Worm (Caenorhabditis elegans) whole organism, late embryonic: ENCODE results near the gene srsx-19.

ENCODE experiments used
- K09A11.1 ChIP-seq: sonication (generic microtip); optimal IDR thresholded peaks from 2 replicates; lab custom pipeline; 2017; ENCODE audit warnings: antibody characterized with exemption, mild to moderate bottlenecking, missing genetic modification characterization, missing compliant biosample characterization; ENCODE audit not compliant: insufficient read depth
- T23F11.4 ChIP-seq: fragments of 200-800 bp; sonication (Bioruptor generic); optimal IDR thresholded peaks from 2 replicates; lab custom pipeline; 2018; ENCODE audit warnings: mild to moderate bottlenecking, missing genetic modification characterization, missing compliant biosample characterization
- ahr-1 ChIP-seq: sonication (generic microtip); optimal IDR thresholded peaks from 2 replicates; lab custom pipeline; 2016; ENCODE audit warnings: missing genetic modification characterization, missing compliant biosample characterization
- ceh-14 ChIP-seq: sonication (generic microtip); optimal IDR thresholded peaks from 2 replicates; lab custom pipeline; 2016; ENCODE audit warnings: missing genotype, missing genetic modification characterization, missing compliant biosample characterization
- ceh-18 ChIP-seq: sonication (generic microtip); optimal IDR thresholded peaks from 2 replicates; lab custom pipeline; 2016; ENCODE audit warnings: missing genetic modification characterization, missing compliant biosample characterization
- ceh-2 ChIP-seq: sonication (generic microtip); optimal IDR thresholded peaks from 2 replicates; lab custom pipeline; 2016; ENCODE audit warnings: missing genotype, missing genetic modification characterization, missing compliant biosample characterization
- ceh-22 ChIP-seq: sonication (generic microtip); optimal IDR thresholded peaks from 2 replicates; lab custom pipeline; 2017; ENCODE audit warnings: missing biosample characterization, missing genetic modification characterization
- ceh-24 ChIP-seq: sonication (generic microtip); optimal IDR thresholded peaks from 2 replicates; lab custom pipeline; 2016; ENCODE audit warnings: mild to moderate bottlenecking, missing genetic modification characterization, missing compliant biosample characterization
- ceh-30 ChIP-seq: fragments of 150-350 bp; optimal IDR thresholded peaks from 2 replicates; lab custom pipeline; 2014; ENCODE audit warnings: missing biosample characterization, missing genetic modification characterization
- ceh-31 ChIP-seq: sonication (generic microtip); optimal IDR thresholded peaks from 2 replicates; lab custom pipeline; 2016; ENCODE audit warnings: missing genetic modification characterization, missing compliant biosample characterization
- ceh-45 ChIP-seq: fragments of 200-800 bp; sonication (Bioruptor generic); IDR thresholded peaks from 2 replicates; pipeline ENCODE4 v1.3.6; 2022; ENCODE audit warnings: missing genetic modification reagents, missing genetic modification characterization, missing compliant biosample characterization
- dmd-4 ChIP-seq: sonication (generic microtip); optimal IDR thresholded peaks from 2 replicates; lab custom pipeline; 2016; ENCODE audit warnings: borderline replicate concordance, missing genetic modification characterization, missing compliant biosample characterization
- elt-2 ChIP-seq: sonication (generic microtip); optimal IDR thresholded peaks from 2 replicates; lab custom pipeline; 2016; ENCODE audit warnings: missing genetic modification reagents, missing genetic modification characterization, missing compliant biosample characterization
- ets-4 ChIP-seq: sonication (generic microtip); optimal IDR thresholded peaks from 2 replicates; lab custom pipeline; 2016; ENCODE audit warnings: missing genetic modification characterization, missing compliant biosample characterization
- eyg-1 ChIP-seq: sonication (generic microtip); optimal IDR thresholded peaks from 2 replicates; lab custom pipeline; 2016; ENCODE audit warnings: missing genotype, missing genetic modification characterization, missing compliant biosample characterization
- fkh-10 ChIP-seq: fragments of 150-350 bp; optimal IDR thresholded peaks from 2 replicates; lab custom pipeline; 2014; ENCODE audit warnings: missing biosample characterization, missing genetic modification reagents, missing genetic modification characterization
- fkh-6 ChIP-seq: sonication (generic microtip); optimal IDR thresholded peaks from 2 replicates; lab custom pipeline; 2016; ENCODE audit warnings: missing genetic modification characterization, missing compliant biosample characterization
- gmeb-2 ChIP-seq: sonication (generic microtip); optimal IDR thresholded peaks from 2 replicates; lab custom pipeline; 2016; ENCODE audit warnings: missing genetic modification characterization, inconsistent platforms, missing compliant biosample characterization
- hlh-13 ChIP-seq: fragments of 200-800 bp; sonication (Bioruptor generic); optimal IDR thresholded peaks from 2 replicates; lab custom pipeline; 2018; ENCODE audit warnings: mild to moderate bottlenecking, missing genetic modification characterization, missing compliant biosample characterization
- hlh-15 ChIP-seq: sonication (generic microtip); optimal IDR thresholded peaks from 2 replicates; lab custom pipeline; 2016; ENCODE audit warnings: missing genetic modification characterization, missing compliant biosample characterization
- hlh-6 ChIP-seq: sonication (generic microtip); optimal IDR thresholded peaks from 2 replicates; lab custom pipeline; 2016; ENCODE audit warnings: missing genotype, missing genetic modification characterization, missing compliant biosample characterization
- nfya-1 ChIP-seq: sonication (generic microtip); optimal IDR thresholded peaks from 2 replicates; lab custom pipeline; 2017; ENCODE audit warnings: missing genetic modification characterization, mild to moderate bottlenecking, missing compliant biosample characterization, antibody characterized with exemption, moderate library complexity
- npax-4 ChIP-seq: sonication (generic microtip); optimal IDR thresholded peaks from 2 replicates; lab custom pipeline; 2016; ENCODE audit warnings: missing genetic modification characterization, missing compliant biosample characterization
- pat-9 ChIP-seq: fragments of 200-800 bp; sonication (Bioruptor generic); optimal IDR thresholded peaks from 2 replicates; lab custom pipeline; 2018; ENCODE audit warnings: mild to moderate bottlenecking, missing genetic modification characterization, moderate library complexity, missing compliant biosample characterization
- pax-1 ChIP-seq: fragments of 150-350 bp; optimal IDR thresholded peaks from 2 replicates; lab custom pipeline; 2014; ENCODE audit warnings: missing biosample characterization, missing genetic modification characterization
- pha-4 ChIP-seq: fragments of 150-350 bp; optimal IDR thresholded peaks from 2 replicates; lab custom pipeline; 2018; ENCODE audit warnings: missing biosample characterization, missing genetic modification reagents, missing genetic modification characterization
- rnt-1 ChIP-seq: sonication (generic microtip); optimal IDR thresholded peaks from 2 replicates; lab custom pipeline; 2016; ENCODE audit warnings: missing genetic modification characterization, missing compliant biosample characterization
- tbx-2 ChIP-seq: sonication (generic microtip); optimal IDR thresholded peaks from 2 replicates; lab custom pipeline; 2016; ENCODE audit warnings: missing genetic modification characterization, missing compliant biosample characterization
- unc-3 ChIP-seq, 2 experiments: fragments of 200-800 bp in 1 of 2; sonication (Bioruptor generic) in 1 of 2; sonication (generic microtip) in 1 of 2; conservative IDR thresholded peaks in 1 of 2; optimal IDR thresholded peaks in 1 of 2; 2 replicates each; pipeline versions ENCODE4 v1.3.6 to Lab custom; 2016 to 2022; ENCODE audit warnings: missing compliant biosample characterization in 2 of 2, missing genetic modification characterization in 2 of 2, missing genetic modification reagents in 1 of 2
- unc-42 ChIP-seq: sonication (generic microtip); optimal IDR thresholded peaks from 2 replicates; lab custom pipeline; 2016; ENCODE audit warnings: missing genotype, missing genetic modification characterization, missing compliant biosample characterization
- ztf-16 ChIP-seq: sonication (generic microtip); optimal IDR thresholded peaks from 2 replicates; lab custom pipeline; 2017; ENCODE audit warnings: missing genetic modification characterization, missing compliant biosample characterization

Gene srsx-19

DNA sequence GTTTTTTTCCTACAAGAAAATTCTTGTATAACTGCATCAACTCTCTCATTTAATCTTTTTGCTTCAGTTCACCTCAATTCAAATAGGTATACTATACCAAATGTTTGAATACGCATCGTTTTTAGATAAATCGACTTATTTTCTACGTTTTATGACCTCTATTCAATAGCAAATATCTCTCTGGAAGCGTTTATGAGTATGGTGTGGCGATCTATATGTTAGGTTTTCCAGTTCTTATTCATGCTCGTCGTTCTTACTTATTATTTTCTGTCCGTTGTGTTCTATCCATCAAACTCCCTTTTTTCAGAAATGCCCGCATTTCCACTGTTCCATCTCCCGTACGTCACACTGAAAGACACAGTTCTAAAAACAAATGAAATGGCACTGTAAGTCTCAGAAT, 6.9 kb upstream of the srsx-19 start, which contains the start of gene T22G5.3:
TSS of gene T22G5.3 (plus strand) at position 301 of the 400 bp plus-strand sequence.
- TF ChIP-seq tbx-2: no peak
- TF ChIP-seq dmd-4 (tag; lab: Kevin White, UChicago): no peak
- no peak for TF ChIP-seq ceh-2 (tag; lab: Kevin White, UChicago)
- no peak for TF ChIP-seq ets-4
- no peak for TF ChIP-seq ahr-1 (tag; lab: Kevin White, UChicago)
- no peak for TF ChIP-seq unc-3 (GFP tag; conservative IDR thresholded peaks at IDR 0.05; lab: Robert Waterston, UW)
- TF ChIP-seq unc-3 (tag; optimal IDR thresholded peaks at IDR 0.05; lab: Kevin White, UChicago): no peak
- no peak for TF ChIP-seq hlh-13 (GFP tag; lab: Kevin White, UChicago)
- TF ChIP-seq rnt-1 (tag; lab: Kevin White, UChicago): no peak
- TF ChIP-seq eyg-1: no peak
- TF ChIP-seq unc-42 (tag; lab: Kevin White, UChicago): no peak
- no peak for TF ChIP-seq ceh-14
- no peak for TF ChIP-seq ceh-31
- TF ChIP-seq K09A11.1 (tag; lab: Kevin White, UChicago): no peak
- no peak for TF ChIP-seq gmeb-2 (tag; lab: Kevin White, UChicago)

DNA sequence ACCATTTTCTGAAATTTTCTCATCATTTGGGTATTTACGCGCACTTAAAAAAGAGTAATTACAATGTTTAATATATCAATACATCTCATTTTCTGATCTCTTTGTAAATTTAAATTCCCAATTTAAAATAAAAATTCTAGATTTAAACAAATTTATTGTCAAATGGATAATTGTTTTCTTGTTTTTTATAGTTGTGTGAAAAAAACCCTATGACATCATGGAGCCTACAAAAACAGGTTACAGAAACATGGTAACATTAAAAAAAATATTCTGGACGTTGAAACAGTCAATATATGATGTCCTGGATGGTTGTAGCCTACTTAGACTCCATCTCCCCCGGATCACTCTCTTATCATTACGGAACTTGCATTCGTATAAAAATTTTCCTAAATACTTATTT, 2.1 kb downstream of the srsx-19 start, which contains the start of gene spp-12:
TSS of gene spp-12 (plus strand) at position 301 of the 400 bp plus-strand sequence.
- TF ChIP-seq ceh-45: no peak
- TF ChIP-seq, all 69 proteins: peak for 0

DNA sequence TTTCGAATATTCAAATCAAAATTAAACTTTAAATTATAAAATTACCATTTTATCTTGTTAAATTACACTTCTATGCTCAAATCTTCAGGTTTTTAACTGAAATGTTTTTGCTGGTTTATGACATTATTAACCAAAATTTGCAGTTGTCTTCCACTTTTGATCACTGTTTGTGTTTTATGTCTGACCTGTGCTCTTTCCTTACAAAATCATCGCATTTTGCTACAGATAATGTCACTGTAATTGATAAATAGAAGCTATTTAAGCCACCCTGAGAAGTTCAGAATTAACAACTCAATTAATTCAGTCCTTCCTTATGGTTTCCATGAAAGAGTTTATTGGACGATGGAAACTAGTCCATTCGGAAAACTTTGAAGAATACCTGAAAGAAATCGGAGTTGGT, 3.0 kb downstream of the srsx-19 start, which contains the start of gene lbp-8:
TSS of gene lbp-8 (plus strand) at position 301 of the 400 bp plus-strand sequence.
- TF ChIP-seq ztf-16 (tag; lab: Kevin White, UChicago) (no peak), ceh-22 (tag; lab: Kevin White, UChicago) (no peak), ceh-14 (no peak), elt-2 (tag; lab: Kevin White, UChicago) (no peak), ceh-30 (tag; lab: Kevin White, UChicago) (no peak), pat-9 (tag; lab: Kevin White, UChicago) (no peak), pha-4 (tag; lab: Kevin White, UChicago) (no peak), npax-4 (tag; lab: Kevin White, UChicago) (no peak), nfya-1 (tag; lab: Kevin White, UChicago) (no peak), rnt-1 (tag; lab: Kevin White, UChicago) (no peak)

DNA sequence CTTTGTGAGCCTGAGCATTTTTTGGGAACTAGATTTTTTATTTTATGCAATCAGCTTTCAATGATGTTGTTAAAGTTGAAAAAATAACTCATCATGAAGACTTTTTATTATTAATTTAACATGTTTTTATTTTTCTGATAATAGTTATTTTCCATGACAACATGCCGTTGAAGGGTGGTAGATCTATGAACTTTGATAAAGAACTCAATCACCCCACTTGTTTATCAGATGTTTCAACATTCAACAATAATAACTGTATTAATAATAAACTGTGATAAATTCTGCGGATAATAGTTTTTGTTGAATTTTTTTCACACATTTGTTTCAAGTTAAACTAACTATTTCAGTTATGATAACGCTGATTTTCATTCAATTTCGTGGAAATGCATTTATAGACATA, 4.0 kb downstream of the srsx-19 start:
- TF ChIP-seq ceh-24 (tag; lab: Kevin White, UChicago) (no peak), ets-4 (no peak), pha-4 (tag; lab: Kevin White, UChicago) (no peak), dmd-4 (tag; lab: Kevin White, UChicago) (no peak), hlh-6 (tag; lab: Kevin White, UChicago) (no peak), hlh-13 (GFP tag; lab: Kevin White, UChicago) (no peak), fkh-10 (GFP tag; lab: Kevin White, UChicago) (no peak), ceh-31 (no peak), pax-1 (tag; lab: Kevin White, UChicago) (no peak), T23F11.4 (GFP tag; lab: Kevin White, UChicago) (no peak), npax-4 (tag; lab: Kevin White, UChicago) (no peak), ceh-30 (tag; lab: Kevin White, UChicago) (no peak), ceh-18 (tag; lab: Kevin White, UChicago) (no peak), hlh-15 (tag; lab: Kevin White, UChicago) (no peak), rnt-1 (tag; lab: Kevin White, UChicago) (no peak), fkh-6 (no peak)
